Fruit fly (Drosophila melanogaster) whole organism, embryonic: ENCODE measurements around the gene CG4914.
A peak's percentile ranks its signal among the peaks of the same experiment; 100 is the strongest.

ENCODE experiments used
- B-H1 ChIP-seq: fragments of 200-800 bp; sonication (Bioruptor generic); IDR thresholded peaks from 3 replicates; pipeline ENCODE4 v1.3.6; 2022; ENCODE audit warnings: missing biosample characterization, missing genetic modification characterization
- B-H2 ChIP-seq: fragments of 200-800 bp; sonication (Bioruptor generic); optimal IDR thresholded peaks from 2 replicates; lab custom pipeline; 2018; ENCODE audit warnings: missing biosample characterization, mild to moderate bottlenecking, missing genetic modification characterization
- CG1024 ChIP-seq: fragments of 200-800 bp; sonication (Bioruptor generic); IDR thresholded peaks from 2 replicates; pipeline ENCODE4 v1.3.6; 2022; ENCODE audit warnings: missing biosample characterization, missing genetic modification characterization
- CG11723 ChIP-seq: fragments of 200-800 bp; sonication (Bioruptor generic); optimal IDR thresholded peaks from 2 replicates; lab custom pipeline; 2017; ENCODE audit warnings: missing biosample characterization, mild to moderate bottlenecking, missing genetic modification characterization
- CG1233 ChIP-seq: fragments of 200-800 bp; sonication (Bioruptor generic); optimal IDR thresholded peaks from 4 replicates; lab custom pipeline; 2018; ENCODE audit warnings: missing biosample characterization, mild to moderate bottlenecking, missing genetic modification characterization
- CG12942 ChIP-seq: fragments of 200-800 bp; sonication (Bioruptor generic); optimal IDR thresholded peaks from 3 replicates; lab custom pipeline; 2016; ENCODE audit warnings: missing biosample characterization, missing genetic modification characterization
- CG13424 ChIP-seq: fragments of 200-800 bp; sonication (Bioruptor generic); optimal IDR thresholded peaks from 2 replicates; lab custom pipeline; 2019; ENCODE audit warnings: missing biosample characterization, mild to moderate bottlenecking, missing genetic modification characterization, moderate library complexity
- CG17361 ChIP-seq: fragments of 200-800 bp; sonication (Bioruptor generic); IDR thresholded peaks from 3 replicates; pipeline ENCODE4 v1.3.6; 2022; ENCODE audit warnings: missing biosample characterization, missing genetic modification characterization
- CG2120 ChIP-seq: fragments of 200-800 bp; sonication (Bioruptor generic); optimal IDR thresholded peaks from 3 replicates; lab custom pipeline; 2016; ENCODE audit warnings: missing biosample characterization, missing genetic modification characterization
- CG2199 ChIP-seq: fragments of 200-800 bp; sonication (Bioruptor generic); IDR thresholded peaks from 3 replicates; pipeline ENCODE4 v1.3.6; 2022; ENCODE audit warnings: missing biosample characterization, missing genetic modification characterization
- CG2202 ChIP-seq: fragments of 200-800 bp; sonication (Bioruptor generic); optimal IDR thresholded peaks from 2 replicates; lab custom pipeline; 2018; ENCODE audit warnings: missing biosample characterization, mild to moderate bottlenecking, missing genetic modification characterization
- CG3065 ChIP-seq: fragments of 200-800 bp; sonication (Bioruptor generic); optimal IDR thresholded peaks from 2 replicates; lab custom pipeline; 2016; ENCODE audit warnings: missing biosample characterization, missing genetic modification characterization
- CG4328 ChIP-seq: fragments of 200-800 bp; sonication (Bioruptor generic); optimal IDR thresholded peaks from 3 replicates; lab custom pipeline; 2017; ENCODE audit warnings: missing biosample characterization, missing genetic modification reagents, missing genetic modification characterization
- CG7357 ChIP-seq: fragments of 200-800 bp; sonication (Bioruptor generic); IDR thresholded peaks from 3 replicates; pipeline ENCODE4 v1.3.6; 2022; ENCODE audit warnings: missing biosample characterization, missing genetic modification characterization
- CG7372 ChIP-seq: fragments of 200-800 bp; sonication (Bioruptor generic); IDR thresholded peaks from 2 replicates; pipeline ENCODE4 v1.3.6; 2022; ENCODE audit warnings: missing biosample characterization, missing genetic modification characterization
- Camta ChIP-seq: fragments of 200-800 bp; sonication (Bioruptor generic); optimal IDR thresholded peaks from 2 replicates; lab custom pipeline; 2016; ENCODE audit warnings: missing biosample characterization, missing genetic modification characterization
- CkIIα-i1 ChIP-seq: fragments of 200-800 bp; sonication (Bioruptor generic); IDR thresholded peaks from 2 replicates; pipeline ENCODE4 v1.3.6; 2022; ENCODE audit warnings: missing biosample characterization, missing genetic modification characterization
- Deaf1 ChIP-seq: fragments of 200-800 bp; optimal IDR thresholded peaks from 3 replicates; lab custom pipeline; 2019; ENCODE audit warnings: missing biosample characterization, mild to moderate bottlenecking, missing genetic modification characterization, moderate library complexity
- Dek ChIP-seq: fragments of 200-800 bp; sonication (Bioruptor generic); optimal IDR thresholded peaks from 3 replicates; lab custom pipeline; 2019; ENCODE audit warnings: missing biosample characterization, mild to moderate bottlenecking, missing genetic modification characterization, moderate library complexity
- Doc3 ChIP-seq: fragments of 200-800 bp; sonication (Bioruptor generic); IDR thresholded peaks from 3 replicates; pipeline ENCODE4 v1.3.6; 2022; ENCODE audit warnings: missing biosample characterization, missing genetic modification characterization; ENCODE audit not compliant: partially characterized antibody
- Drgx ChIP-seq: fragments of 200-800 bp; sonication (Bioruptor generic); IDR thresholded peaks from 2 replicates; pipeline ENCODE4 v1.3.6; 2022; ENCODE audit warnings: missing biosample characterization, missing genetic modification characterization
- E2f1 ChIP-seq: fragments of 200-800 bp; sonication (Bioruptor generic); IDR thresholded peaks from 2 replicates; pipeline ENCODE4 v1.3.6; 2022; ENCODE audit warnings: missing biosample characterization, missing genetic modification characterization
- E2f2 ChIP-seq: fragments of 200-800 bp; sonication (Bioruptor generic); IDR thresholded peaks from 2 replicates; pipeline ENCODE4 v1.3.6; 2022; ENCODE audit warnings: missing biosample characterization, missing genetic modification characterization
- Fer2 ChIP-seq: fragments of 200-800 bp; sonication (Bioruptor generic); optimal IDR thresholded peaks from 2 replicates; lab custom pipeline; 2018; ENCODE audit warnings: missing biosample characterization, mild to moderate bottlenecking, missing genetic modification characterization, moderate library complexity
- H15 ChIP-seq: fragments of 200-800 bp; sonication (Bioruptor generic); IDR thresholded peaks from 3 replicates; pipeline ENCODE4 v1.3.6; 2022; ENCODE audit warnings: missing biosample characterization, missing genetic modification characterization
- NK7.1 ChIP-seq: fragments of 200-800 bp; sonication (Bioruptor generic); optimal IDR thresholded peaks from 3 replicates; lab custom pipeline; 2016; ENCODE audit warnings: missing biosample characterization, missing genetic modification characterization
- Sin3A ChIP-seq: fragments of >200 bp; optimal IDR thresholded peaks from 2 replicates; lab custom pipeline; 2018
- Sox100B ChIP-seq: fragments of 200-800 bp; sonication (Bioruptor generic); optimal IDR thresholded peaks from 3 replicates; lab custom pipeline; 2018; ENCODE audit warnings: missing biosample characterization, mild to moderate bottlenecking, missing genetic modification characterization
- Xbp1 ChIP-seq: fragments of 200-800 bp; sonication (Bioruptor generic); optimal IDR thresholded peaks from 3 replicates; lab custom pipeline; 2016; ENCODE audit warnings: missing biosample characterization, mild to moderate bottlenecking, missing genetic modification characterization
- ap ChIP-seq: fragments of 200-800 bp; sonication (Bioruptor generic); IDR thresholded peaks from 2 replicates; pipeline ENCODE4 v1.3.6; 2022; ENCODE audit warnings: missing biosample characterization, missing genetic modification characterization
- cato ChIP-seq: fragments of 200-800 bp; sonication (Bioruptor generic); optimal IDR thresholded peaks from 2 replicates; lab custom pipeline; 2016; ENCODE audit warnings: missing biosample characterization, missing genetic modification characterization, borderline replicate concordance
- crc ChIP-seq: fragments of 200-800 bp; sonication (Bioruptor generic); optimal IDR thresholded peaks from 2 replicates; lab custom pipeline; 2016; ENCODE audit warnings: missing biosample characterization, missing genetic modification characterization
- crol ChIP-seq: fragments of 200-800 bp; sonication (Bioruptor generic); IDR thresholded peaks from 2 replicates; pipeline ENCODE4 v1.3.6; 2022; ENCODE audit warnings: missing biosample characterization, missing genetic modification characterization
- cwo ChIP-seq: fragments of 200-800 bp; sonication (Bioruptor generic); optimal IDR thresholded peaks from 3 replicates; lab custom pipeline; 2017; ENCODE audit warnings: missing biosample characterization, missing genetic modification characterization, mild to moderate bottlenecking, moderate library complexity, missing genetic modification reagents
- dmrt99B ChIP-seq: fragments of 200-800 bp; sonication (Bioruptor generic); optimal IDR thresholded peaks from 2 replicates; lab custom pipeline; 2018; ENCODE audit warnings: missing biosample characterization, mild to moderate bottlenecking, missing genetic modification characterization, moderate library complexity
- emc ChIP-seq: fragments of 200-800 bp; sonication (Bioruptor generic); optimal IDR thresholded peaks from 2 replicates; lab custom pipeline; 2016; ENCODE audit warnings: missing biosample characterization, missing genetic modification characterization
- gem ChIP-seq: fragments of 200-800 bp; sonication (Bioruptor generic); optimal IDR thresholded peaks from 2 replicates; lab custom pipeline; 2019; ENCODE audit warnings: missing biosample characterization, mild to moderate bottlenecking, missing genetic modification characterization, moderate library complexity
- nerfin-1 ChIP-seq: fragments of 200-800 bp; sonication (Bioruptor generic); optimal IDR thresholded peaks from 3 replicates; lab custom pipeline; 2019; ENCODE audit warnings: missing biosample characterization, mild to moderate bottlenecking, missing genetic modification characterization, moderate library complexity
- onecut ChIP-seq: fragments of 200-800 bp; sonication (Bioruptor generic); IDR thresholded peaks from 2 replicates; pipeline ENCODE4 v1.3.6; 2022; ENCODE audit warnings: missing biosample characterization, missing genetic modification characterization
- peb ChIP-seq: fragments of 200-800 bp; sonication (Bioruptor generic); IDR thresholded peaks from 2 replicates; pipeline ENCODE4 v1.3.6; 2022; ENCODE audit warnings: missing biosample characterization, missing genetic modification characterization
- pho ChIP-seq: fragments of 200-800 bp; sonication (Bioruptor generic); optimal IDR thresholded peaks from 2 replicates; lab custom pipeline; 2016; ENCODE audit warnings: missing biosample characterization, missing genetic modification characterization
- ranshi ChIP-seq: fragments of 200-800 bp; sonication (Bioruptor generic); IDR thresholded peaks from 2 replicates; pipeline ENCODE4 v1.3.6; 2022; ENCODE audit warnings: missing biosample characterization, missing genetic modification characterization
- sc ChIP-seq, 3 experiments: fragments of >200 bp in 2 of 3; fragments of 200-800 bp in 1 of 3; sonication (Bioruptor generic) in 1 of 3; optimal IDR thresholded peaks; 2 replicates in 2 of 3; 3 replicates in 1 of 3; lab custom pipeline; 2017; ENCODE audit warnings: mild to moderate bottlenecking in 1 of 3, missing biosample characterization in 1 of 3, missing genetic modification characterization in 1 of 3, missing genetic modification reagents in 1 of 3
- sima ChIP-seq: fragments of 200-800 bp; sonication (Bioruptor generic); optimal IDR thresholded peaks from 2 replicates; lab custom pipeline; 2016; ENCODE audit warnings: missing biosample characterization, missing genetic modification characterization
- ssp ChIP-seq: fragments of 200-800 bp; sonication (Bioruptor generic); IDR thresholded peaks from 2 replicates; pipeline ENCODE4 v1.3.6; 2022; ENCODE audit warnings: missing biosample characterization, missing genetic modification characterization
- stc ChIP-seq: fragments of 200-800 bp; sonication (Bioruptor generic); IDR thresholded peaks from 2 replicates; pipeline ENCODE4 v1.3.6; 2022; ENCODE audit warnings: missing biosample characterization, missing genetic modification characterization
- tgo ChIP-seq: fragments of 200-800 bp; sonication (Bioruptor generic); IDR thresholded peaks from 3 replicates; pipeline ENCODE4 v1.3.6; 2022; ENCODE audit warnings: missing biosample characterization, missing genetic modification characterization
- twi ChIP-seq: fragments of 200-800 bp; optimal IDR thresholded peaks from 2 replicates; lab custom pipeline; 2019; ENCODE audit warnings: missing biosample characterization, mild to moderate bottlenecking, missing genetic modification characterization, moderate library complexity
- z ChIP-seq: fragments of 200-800 bp; sonication (Bioruptor generic); IDR thresholded peaks from 3 replicates; pipeline ENCODE4 v1.3.6; 2022; ENCODE audit warnings: missing biosample characterization, missing genetic modification characterization

The CG4914 gene

DNA sequence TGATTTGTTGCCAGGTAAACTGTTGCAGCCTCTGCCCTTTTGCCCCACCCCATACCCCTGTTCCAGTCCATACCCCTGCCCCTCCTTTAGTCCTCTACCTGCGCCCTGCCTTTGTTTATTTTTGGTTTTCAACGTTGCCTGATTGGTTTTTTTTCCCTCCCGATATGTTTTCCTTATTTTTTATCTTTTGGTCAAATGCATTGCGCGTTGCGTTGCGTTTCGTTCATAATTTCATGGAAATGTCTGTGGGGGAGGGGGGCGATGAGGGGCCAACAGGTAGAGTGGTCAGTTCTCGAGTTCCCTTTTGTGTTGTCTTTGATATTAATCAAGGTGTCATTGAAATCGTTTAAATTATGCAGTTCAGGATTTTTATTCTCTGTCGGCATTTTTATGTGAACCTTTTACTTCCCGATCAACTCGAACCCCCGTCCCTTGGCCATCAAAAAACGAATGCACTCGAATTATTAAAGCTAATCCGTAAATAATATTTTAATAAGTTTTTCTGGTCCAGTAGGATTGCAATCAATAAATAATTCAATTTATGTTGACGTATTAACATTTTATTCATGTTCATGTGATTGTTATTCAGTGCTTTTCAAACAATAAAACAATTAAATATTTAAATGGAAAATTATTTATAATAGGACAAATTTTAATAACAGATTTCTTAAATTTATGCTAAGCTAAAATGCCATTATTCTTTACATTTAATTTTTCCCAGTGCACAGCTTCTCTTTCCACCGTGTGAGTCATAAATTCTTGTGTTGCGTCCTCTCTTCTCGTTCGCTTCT lies 43.0 kb downstream of the CG4914 start (continued):
- TF ChIP-seq CG12942 (GFP tag; lab: Kevin White, UChicago) (peak; percentile 23), H15 (no peak), CG2120 (GFP tag; lab: Kevin White, UChicago) (no peak), stc (GFP tag; lab: Robert Waterston, UW) (peak; percentile 73), NK7.1 (no peak), ranshi (peak; percentile 8; the same call in 1 of the 2 replicates), crol (GFP tag; lab: Robert Waterston, UW) (peak; percentile 98), sc (optimal IDR thresholded peaks at IDR 0.05; lab: Kevin White, UChicago) (no peak), sc (GFP tag; optimal IDR thresholded peaks at IDR 0.05; lab: Kevin White, UChicago) (peak; percentile 72), Sox100B (GFP tag; lab: Kevin White, UChicago) (peak; percentile 77), tgo (GFP tag; lab: Robert Waterston, UW) (peak; percentile 49; the same call in 1 of the 3 replicates), B-H2 (no peak), CG7357 (GFP tag; lab: Robert Waterston, UW) (0 out of 3 replicates have a peak, but pooled peaks have one; percentile 37), Xbp1 (GFP tag; lab: Kevin White, UChicago) (peak; percentile 52), cwo (GFP tag; lab: Kevin White, UChicago) (peak; percentile 27), CG1233 (peak; percentile 64), Dek (tag; lab: Kevin White, UChicago) (peak; percentile 15), E2f1 (GFP tag; lab: Robert Waterston, UW) (peak; percentile 45), nerfin-1 (tag; lab: Kevin White, UChicago) (peak; percentile 69), CG1024 (GFP tag; lab: Robert Waterston, UW) (no peak), ssp (GFP tag; lab: Robert Waterston, UW) (peak; percentile 30; the same call in 1 of the 2 replicates), crc (GFP tag; lab: Kevin White, UChicago) (no peak), CG17361 (GFP tag; lab: Robert Waterston, UW) (peak; percentile 93), B-H1 (no peak), E2f2 (GFP tag; lab: Robert Waterston, UW) (peak; percentile 41; the same call in 1 of the 2 replicates), onecut (peak; percentile 34; the same call in 1 of the 2 replicates), CG3065 (peak; percentile 63), dmrt99B (peak; percentile 63), CG7372 (GFP tag; lab: Robert Waterston, UW) (no peak), Fer2 (no peak), emc (GFP tag; lab: Kevin White, UChicago) (no peak), Camta (GFP tag; lab: Kevin White, UChicago) (peak; percentile 47), CkIIα-i1 (no peak), Doc3 (GFP tag; lab: Robert Waterston, UW) (no peak), CG4328 (GFP tag; lab: Kevin White, UChicago) (peak; percentile 22), Sin3A (no peak), peb (GFP tag; lab: Robert Waterston, UW) (peak; percentile 18; the same call in 1 of the 2 replicates), ap (GFP tag; lab: Robert Waterston, UW) (0 out of 2 replicates have a peak, but pooled peaks have one; percentile 11), Drgx (GFP tag; lab: Robert Waterston, UW) (0 out of 2 replicates have a peak, but pooled peaks have one; percentile 11), Deaf1 (tag; lab: Kevin White, UChicago) (peak; percentile 37), gem (tag; lab: Kevin White, UChicago) (peak; percentile 90), CG2199 (GFP tag; lab: Robert Waterston, UW) (peak; percentile 87; the same call in 2 of the 3 replicates), pho (GFP tag; lab: Kevin White, UChicago) (no peak), CG2202 (tag; lab: Kevin White, UChicago) (peak; percentile 78), cato (GFP tag; lab: Kevin White, UChicago) (peak; percentile 36), sima (no peak), CG11723 (GFP tag; lab: Kevin White, UChicago) (peak; percentile 31), CG13424 (peak; percentile 77), z (GFP tag; lab: Robert Waterston, UW) (no peak), twi (tag; lab: Kevin White, UChicago) (peak; percentile 64)
